Fruit fly (Drosophila melanogaster): Measurements from ENCODE around the gene Flad1.
A peak's percentile ranks its signal among the peaks of the same experiment; 100 is the strongest.

Flad1 gene

DNA sequence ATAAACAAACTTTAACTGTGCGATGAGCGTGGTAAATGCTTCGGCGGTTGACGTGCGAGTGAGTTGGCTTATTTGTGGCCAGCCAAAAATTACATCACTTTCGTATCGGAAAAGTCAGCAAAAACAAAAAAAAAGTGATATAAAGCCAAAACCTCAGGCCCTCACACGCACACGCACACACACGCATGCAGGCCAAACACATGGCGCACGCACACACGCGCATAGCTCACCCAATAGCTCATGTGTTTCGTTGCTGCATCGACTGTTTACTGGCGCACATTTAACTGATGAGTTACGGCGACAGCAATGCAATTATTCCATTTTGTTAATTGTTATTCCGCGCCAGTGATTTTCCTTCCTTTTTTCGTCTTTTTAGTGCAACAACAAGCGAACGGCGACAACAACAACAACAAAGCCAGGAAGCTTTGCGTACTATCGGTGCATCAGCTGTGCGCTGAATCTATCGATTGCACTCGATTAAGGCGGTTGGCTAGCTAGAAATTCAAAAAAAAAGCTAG is at the start of gene Flad1:
TSS of gene Flad1 (minus strand) at position 418 of the 518 bp plus-strand sequence.
- TF ChIP-seq vri (GFP tag; optimal IDR thresholded peaks at IDR 0.05), result peak; percentile 85
- TF ChIP-seq CG16779 (tag; optimal IDR thresholded peaks at IDR 0.05), result peak; percentile 7
- 0 out of 3 replicates have a peak, but pooled peaks have one; percentile 10 for TF ChIP-seq eg (GFP tag; IDR thresholded peaks at IDR 0.05)
- TF ChIP-seq dsx (GFP tag; optimal IDR thresholded peaks at IDR 0.05; ENCODE audit: poor library complexity, severe bottlenecking), result no peak
- peak; percentile 71 for TF ChIP-seq svp (GFP tag)
- peak; percentile 2 for TF ChIP-seq Blimp-1 (GFP tag; optimal IDR thresholded peaks at IDR 0.05)
- TF ChIP-seq Eip78C (GFP tag), result peak; percentile 29
- no peak for TF ChIP-seq Ets21C (GFP tag; optimal IDR thresholded peaks at IDR 0.05)
- peak; percentile 12 to 30 for TF ChIP-seq ss (GFP tag; optimal IDR thresholded peaks at IDR 0.05)
- TF ChIP-seq CG6163 (GFP tag; IDR thresholded peaks at IDR 0.05), result no peak; the same call in 2 of the 3 replicates
- no peak for TF ChIP-seq CG11294 (GFP tag; IDR thresholded peaks at IDR 0.05)
- no peak for TF ChIP-seq topi (GFP tag; optimal IDR thresholded peaks at IDR 0.05)
- peak; percentile 69 for TF ChIP-seq fkh (GFP tag; optimal IDR thresholded peaks at IDR 0.05)
- peak; percentile 34 for TF ChIP-seq CG6808 (GFP tag; optimal IDR thresholded peaks at IDR 0.05)

dm6 chrX:12947670-12948069 is 44.4 kb upstream of the Flad1 start:
- TF ChIP-seq CG6808 (GFP tag; optimal IDR thresholded peaks at IDR 0.05) (no peak), CG4318 (GFP tag; optimal IDR thresholded peaks at IDR 0.05) (no peak), CG7368 (GFP tag; optimal IDR thresholded peaks at IDR 0.05) (no peak), Lpt (GFP tag; optimal IDR thresholded peaks at IDR 0.05) (no peak), acj6 (GFP tag; optimal IDR thresholded peaks at IDR 0.05) (no peak), CG8632 (GFP tag; optimal IDR thresholded peaks at IDR 0.05) (no peak), topi (GFP tag; optimal IDR thresholded peaks at IDR 0.05) (no peak), Hr39 (GFP tag; optimal IDR thresholded peaks at IDR 0.05) (no peak), salr (GFP tag; optimal IDR thresholded peaks at IDR 0.05) (no peak), Sox102F (GFP tag; optimal IDR thresholded peaks at IDR 0.05) (no peak), vri (GFP tag; optimal IDR thresholded peaks at IDR 0.05) (no peak), Sox14 (GFP tag; optimal IDR thresholded peaks at IDR 0.05) (no peak), pdm3 (GFP tag; optimal IDR thresholded peaks at IDR 0.05) (no peak), fd59A (GFP tag; optimal IDR thresholded peaks at IDR 0.05) (no peak), Eip93F (GFP tag; optimal IDR thresholded peaks at IDR 0.05) (no peak), Hr4 (GFP tag; optimal IDR thresholded peaks at IDR 0.05) (no peak), Eip75B (GFP tag; optimal IDR thresholded peaks at IDR 0.05) (no peak), esn (GFP tag; optimal IDR thresholded peaks at IDR 0.05) (no peak), CG10669 (GFP tag; optimal IDR thresholded peaks at IDR 0.05) (no peak)

DNA sequence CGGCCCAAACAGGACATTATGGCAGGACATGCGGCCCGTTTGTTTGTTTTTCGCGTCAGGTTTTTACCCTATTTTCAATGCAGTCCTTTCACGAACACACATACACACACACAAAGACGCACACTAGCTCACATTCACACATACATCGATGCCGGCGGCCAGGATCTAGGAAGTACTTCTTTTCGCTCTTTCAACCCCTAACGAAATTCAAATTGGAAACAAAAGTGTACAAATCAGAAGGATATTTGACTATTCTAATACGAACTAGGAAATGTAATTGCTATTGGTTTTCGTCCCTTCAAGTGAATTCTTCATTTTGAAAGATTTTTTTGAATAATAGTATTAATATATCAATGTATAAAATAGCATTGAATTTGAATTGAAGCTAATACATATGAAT is 37.1 kb upstream of the Flad1 start:
- TF ChIP-seq CG16779 (tag; optimal IDR thresholded peaks at IDR 0.05) (no peak), CG32006 (GFP tag; optimal IDR thresholded peaks at IDR 0.05) (no peak), Sox15 (GFP tag; optimal IDR thresholded peaks at IDR 0.05) (no peak), svp (GFP tag) (peak; percentile 20), CG6163 (GFP tag; IDR thresholded peaks at IDR 0.05) (no peak)

DNA sequence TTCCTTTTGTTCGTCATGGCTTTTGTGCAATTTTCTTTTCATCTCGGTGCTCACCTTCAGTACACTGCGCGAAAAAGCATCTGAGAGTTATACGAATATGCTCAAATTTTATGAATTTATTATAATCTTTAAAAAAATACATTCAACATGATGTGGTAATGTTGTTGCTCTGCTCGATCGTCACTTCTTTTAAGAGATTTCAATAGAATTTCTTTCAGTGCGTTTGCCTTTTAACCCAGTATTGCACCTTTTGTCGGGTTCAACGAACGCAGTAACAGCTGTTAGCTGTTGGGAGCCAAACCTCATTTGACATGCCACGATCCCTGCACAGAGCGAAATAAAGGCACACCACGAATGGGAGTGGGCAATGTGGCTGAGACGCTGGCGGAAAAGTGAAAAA is 36.6 kb upstream of the Flad1 start:
- TF ChIP-seq Hr4 (GFP tag; optimal IDR thresholded peaks at IDR 0.05) (peak; percentile 1), CG6163 (GFP tag; IDR thresholded peaks at IDR 0.05) (no peak; the same call in 2 of the 3 replicates), svp (GFP tag) (peak; percentile 57), OdsH (GFP tag; optimal IDR thresholded peaks at IDR 0.05) (peak; percentile 24), CG31627 (GFP tag; optimal IDR thresholded peaks at IDR 0.05) (peak; percentile 8), Lpt (GFP tag; optimal IDR thresholded peaks at IDR 0.05) (no peak), CG11902 (GFP tag; optimal IDR thresholded peaks at IDR 0.05) (no peak), CG4318 (GFP tag; optimal IDR thresholded peaks at IDR 0.05) (no peak), Gug (GFP tag; IDR thresholded peaks at IDR 0.05) (no peak), CG11762 (GFP tag; optimal IDR thresholded peaks at IDR 0.05; ENCODE audit: insufficient read depth) (no peak), vri (GFP tag; optimal IDR thresholded peaks at IDR 0.05) (no peak), CG3919 (GFP tag; optimal IDR thresholded peaks at IDR 0.05) (peak; percentile 3), CG1621 (tag; optimal IDR thresholded peaks at IDR 0.05) (no peak), CG6808 (GFP tag; optimal IDR thresholded peaks at IDR 0.05) (no peak), Hr39 (GFP tag; optimal IDR thresholded peaks at IDR 0.05) (peak; percentile 6), fd59A (GFP tag; optimal IDR thresholded peaks at IDR 0.05) (no peak), fd85E (GFP tag; optimal IDR thresholded peaks at IDR 0.05) (no peak), topi (GFP tag; optimal IDR thresholded peaks at IDR 0.05) (peak; percentile 41), salr (GFP tag; optimal IDR thresholded peaks at IDR 0.05) (no peak), CG16779 (tag; optimal IDR thresholded peaks at IDR 0.05) (no peak), CG6854 (GFP tag; optimal IDR thresholded peaks at IDR 0.05) (no peak), CG7368 (GFP tag; optimal IDR thresholded peaks at IDR 0.05) (no peak), CG3032 (tag; optimal IDR thresholded peaks at IDR 0.05) (peak; percentile 23), Sox15 (GFP tag; optimal IDR thresholded peaks at IDR 0.05) (no peak), dac (GFP tag; optimal IDR thresholded peaks at IDR 0.05) (no peak), Smox (GFP tag; optimal IDR thresholded peaks at IDR 0.05) (peak; percentile 18)
